Worm (Caenorhabditis elegans): Measurements from ENCODE around the gene hum-5.

DNA sequence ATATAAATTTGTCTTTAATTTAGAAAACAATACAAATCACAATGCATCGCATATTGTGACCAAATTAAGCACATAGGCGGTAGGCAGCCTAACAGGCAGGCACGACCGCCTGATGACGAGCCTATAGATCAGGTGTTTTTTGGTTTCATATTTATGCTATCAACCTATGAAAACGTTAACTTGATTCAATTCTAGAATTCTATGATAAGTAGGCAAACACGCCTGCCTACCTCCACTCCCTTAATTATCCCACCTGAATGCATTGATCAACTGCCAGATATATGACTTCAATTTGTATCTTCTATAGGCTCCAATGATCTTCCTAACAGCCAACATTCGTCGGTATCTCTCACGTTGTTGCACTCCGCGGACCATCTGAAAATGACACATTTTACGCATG is 5.8 kb downstream of the hum-5 start:
- TF ChIP-seq sox-4 (tag; optimal IDR thresholded peaks at IDR 0.05): no peak
- no peak for TF ChIP-seq rnt-1 (tag; optimal IDR thresholded peaks at IDR 0.05)
- TF ChIP-seq syd-9 (tag; optimal IDR thresholded peaks at IDR 0.05): no peak
- no peak for TF ChIP-seq ama-1 (optimal IDR thresholded peaks at IDR 0.05)
- no peak for TF ChIP-seq K09A11.1 (tag; optimal IDR thresholded peaks at IDR 0.05; ENCODE audit: insufficient read depth)
- no peak for TF ChIP-seq pag-3 (tag; optimal IDR thresholded peaks at IDR 0.05; ENCODE audit: borderline replicate concordance)
- TF ChIP-seq sdc-2 (tag; optimal IDR thresholded peaks at IDR 0.05): no peak
- TF ChIP-seq elt-2 (tag; optimal IDR thresholded peaks at IDR 0.05): no peak
- TF ChIP-seq ceh-18 (tag; optimal IDR thresholded peaks at IDR 0.05): no peak
- TF ChIP-seq ceh-6 (GFP tag; optimal IDR thresholded peaks at IDR 0.05): no peak
- no peak for TF ChIP-seq C38D4.7 (GFP tag; optimal IDR thresholded peaks at IDR 0.05)
- TF ChIP-seq nhr-11 (tag; optimal IDR thresholded peaks at IDR 0.05): no peak
- no peak for TF ChIP-seq hlh-8 (tag; optimal IDR thresholded peaks at IDR 0.05)

All from whole organism, late embryonic.